Fruit fly (Drosophila melanogaster): ENCODE results near the gene CG2187.

The CG2187 gene

dm6 chr3R:31718967-31719366 is 39.5 kb downstream of the CG2187 start:
- TF ChIP-seq psq (optimal IDR thresholded peaks at IDR 0.05) (no peak), Sin3A (optimal IDR thresholded peaks at IDR 0.05) (no peak), insv (optimal IDR thresholded peaks at IDR 0.05) (no peak), Myc (optimal IDR thresholded peaks at IDR 0.05) (no peak), ttk (optimal IDR thresholded peaks at IDR 0.05) (no peak), h (optimal IDR thresholded peaks at IDR 0.05) (no peak)

dm6 chr3R:31718168-31718565 is 40.3 kb downstream of the CG2187 start:
- TF ChIP-seq ttk (optimal IDR thresholded peaks at IDR 0.05) = no peak
- no peak for TF ChIP-seq psq (optimal IDR thresholded peaks at IDR 0.05)
- TF ChIP-seq Myc (optimal IDR thresholded peaks at IDR 0.05) = no peak
- no peak for TF ChIP-seq h (optimal IDR thresholded peaks at IDR 0.05)
- no peak for TF ChIP-seq insv (optimal IDR thresholded peaks at IDR 0.05)
- no peak for TF ChIP-seq Sin3A (optimal IDR thresholded peaks at IDR 0.05)

- TF ChIP-seq Myc (optimal IDR thresholded peaks at IDR 0.05) (no peak), Sin3A (optimal IDR thresholded peaks at IDR 0.05) (no peak), insv (optimal IDR thresholded peaks at IDR 0.05) (no peak), ttk (optimal IDR thresholded peaks at IDR 0.05) (no peak), psq (optimal IDR thresholded peaks at IDR 0.05) (no peak), h (optimal IDR thresholded peaks at IDR 0.05) (no peak)
Observed at dm6 chr3R:31717299-31718167, 40.9 kb downstream of the CG2187 start.

- no peak for TF ChIP-seq h (optimal IDR thresholded peaks at IDR 0.05)
- no peak for TF ChIP-seq ttk (optimal IDR thresholded peaks at IDR 0.05)
- no peak for TF ChIP-seq psq (optimal IDR thresholded peaks at IDR 0.05)
- no peak for TF ChIP-seq Sin3A (optimal IDR thresholded peaks at IDR 0.05)
- no peak for TF ChIP-seq insv (optimal IDR thresholded peaks at IDR 0.05)
- no peak for TF ChIP-seq Myc (optimal IDR thresholded peaks at IDR 0.05)
Observed at dm6 chr3R:31716265-31716664, 42.2 kb downstream of the CG2187 start.

- TF ChIP-seq Myc (optimal IDR thresholded peaks at IDR 0.05) = no peak
- TF ChIP-seq Sin3A (optimal IDR thresholded peaks at IDR 0.05) = no peak
- TF ChIP-seq ttk (optimal IDR thresholded peaks at IDR 0.05) = no peak
- no peak for TF ChIP-seq h (optimal IDR thresholded peaks at IDR 0.05)
- TF ChIP-seq psq (optimal IDR thresholded peaks at IDR 0.05) = no peak
- TF ChIP-seq insv (optimal IDR thresholded peaks at IDR 0.05) = no peak
Observed at dm6 chr3R:31715713-31716024, 42.8 kb downstream of the CG2187 start.

DNA sequence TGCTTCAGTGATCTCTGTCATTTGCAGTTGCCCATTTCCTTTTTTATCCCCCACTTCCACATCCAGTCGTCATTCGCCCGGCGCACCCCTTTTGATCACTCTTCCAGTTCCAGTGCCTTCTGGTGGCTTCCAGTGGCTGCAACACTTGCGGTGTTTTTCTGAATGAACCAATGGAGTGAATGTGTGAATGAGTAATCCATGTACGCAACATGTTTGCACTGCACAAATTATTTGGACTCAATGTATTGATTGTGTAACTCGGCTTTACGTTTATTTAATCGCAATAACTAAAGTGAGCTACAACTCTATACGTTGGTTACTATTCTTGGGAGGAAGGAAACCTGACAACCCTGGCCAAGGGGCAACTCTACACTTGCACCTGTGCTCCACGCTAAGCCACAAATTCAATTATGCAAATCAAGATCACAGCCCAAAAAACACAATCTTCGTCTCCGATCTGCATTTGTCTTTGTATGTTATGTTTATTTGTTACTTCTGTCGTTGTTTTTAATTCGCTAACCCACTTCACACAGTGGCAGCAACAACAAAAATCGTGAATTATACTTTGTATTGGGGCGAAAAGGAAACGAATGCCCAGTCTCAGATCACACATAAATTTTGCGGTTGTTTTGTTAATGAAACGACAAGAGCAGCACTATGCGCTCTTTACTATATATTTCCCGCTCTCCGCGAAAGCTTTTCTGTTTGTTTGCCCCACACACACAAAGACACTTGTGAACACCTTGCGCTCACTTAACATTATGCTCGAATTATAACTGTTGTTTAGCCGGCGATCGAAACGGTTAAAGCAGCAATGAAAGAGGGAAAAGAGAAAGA is 43.3 kb downstream of the CG2187 start:
- TF ChIP-seq ttk (optimal IDR thresholded peaks at IDR 0.05) = no peak
- no peak for TF ChIP-seq Sin3A (optimal IDR thresholded peaks at IDR 0.05)
- no peak for TF ChIP-seq insv (optimal IDR thresholded peaks at IDR 0.05)
- no peak for TF ChIP-seq h (optimal IDR thresholded peaks at IDR 0.05)
- no peak for TF ChIP-seq psq (optimal IDR thresholded peaks at IDR 0.05)
- no peak for TF ChIP-seq Myc (optimal IDR thresholded peaks at IDR 0.05)

dm6 chr3R:31713306-31714123 is 44.9 kb downstream of the CG2187 start, which contains the start of gene ttk:
ttk (plus strand) TSS chr3R:31713867.
- TF ChIP-seq h (optimal IDR thresholded peaks at IDR 0.05) (no peak), insv (optimal IDR thresholded peaks at IDR 0.05) (peak; percentile 97)

DNA sequence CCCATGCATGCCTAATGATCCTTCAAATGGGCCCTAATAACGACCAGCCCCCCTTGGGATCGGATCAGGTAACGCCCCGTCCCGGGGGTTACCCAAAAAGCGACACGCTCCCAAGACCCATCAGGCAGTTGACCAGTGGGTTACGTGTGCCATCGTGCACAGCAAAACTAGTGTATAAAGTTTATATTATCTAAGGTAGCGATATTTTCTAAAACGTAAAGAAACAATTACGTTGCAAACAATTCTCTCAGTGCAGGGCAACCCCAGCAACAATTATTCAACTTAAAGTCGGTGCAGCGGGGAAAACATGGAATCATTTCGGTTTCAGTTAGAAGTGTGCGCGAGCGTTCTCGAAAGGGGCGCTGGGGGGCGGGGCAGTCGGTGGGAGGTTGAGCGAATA is 45.9 kb downstream of the CG2187 start:
- TF ChIP-seq Sin3A (optimal IDR thresholded peaks at IDR 0.05) (no peak), Myc (optimal IDR thresholded peaks at IDR 0.05) (no peak), h (optimal IDR thresholded peaks at IDR 0.05) (no peak), psq (optimal IDR thresholded peaks at IDR 0.05) (no peak), ttk (optimal IDR thresholded peaks at IDR 0.05) (no peak), insv (optimal IDR thresholded peaks at IDR 0.05) (no peak)

- no peak for TF ChIP-seq h (optimal IDR thresholded peaks at IDR 0.05)
- no peak for TF ChIP-seq ttk (optimal IDR thresholded peaks at IDR 0.05)
- no peak for TF ChIP-seq Sin3A (optimal IDR thresholded peaks at IDR 0.05)
- no peak for TF ChIP-seq psq (optimal IDR thresholded peaks at IDR 0.05)
- TF ChIP-seq Myc (optimal IDR thresholded peaks at IDR 0.05) = no peak
- no peak for TF ChIP-seq insv (optimal IDR thresholded peaks at IDR 0.05)
Observed at dm6 chr3R:31711270-31712029, 47.0 kb downstream of the CG2187 start.

DNA sequence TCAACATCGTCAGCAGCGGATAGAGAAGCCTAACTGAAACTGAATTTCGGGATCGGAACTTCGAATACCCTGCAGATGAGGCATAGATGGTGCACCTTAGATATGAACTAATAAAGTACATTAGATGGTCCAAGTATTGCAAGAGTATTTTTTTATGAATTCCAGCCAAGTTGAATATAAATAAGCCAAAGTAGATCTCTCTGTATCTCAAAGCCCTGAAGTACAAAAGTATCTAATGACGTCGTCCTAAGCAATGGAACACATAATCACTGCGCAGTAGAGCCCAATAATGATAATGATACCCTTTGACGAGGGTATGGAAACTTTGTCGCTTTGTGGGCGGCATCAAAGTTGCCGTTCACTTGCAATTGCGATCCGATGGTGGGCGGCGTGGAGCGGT is 48.7 kb downstream of the CG2187 start:
- TF ChIP-seq h (optimal IDR thresholded peaks at IDR 0.05) = no peak
- no peak for TF ChIP-seq ttk (optimal IDR thresholded peaks at IDR 0.05)
- TF ChIP-seq Sin3A (optimal IDR thresholded peaks at IDR 0.05) = no peak

dm6 chr3R:31709142-31709541 is 49.3 kb downstream of the CG2187 start:
- no peak for TF ChIP-seq h (optimal IDR thresholded peaks at IDR 0.05)
- TF ChIP-seq psq (optimal IDR thresholded peaks at IDR 0.05) = no peak
- TF ChIP-seq ttk (optimal IDR thresholded peaks at IDR 0.05) = no peak
- TF ChIP-seq Sin3A (optimal IDR thresholded peaks at IDR 0.05) = no peak
- no peak for TF ChIP-seq insv (optimal IDR thresholded peaks at IDR 0.05)
- no peak for TF ChIP-seq Myc (optimal IDR thresholded peaks at IDR 0.05)
